Worm (Caenorhabditis elegans) whole organism, L4 larva: ENCODE results near the gene F31E8.5.

ENCODE experiments used
- ama-1 ChIP-seq: fragments of 150-350 bp; optimal IDR thresholded peaks from 2 replicates; lab custom pipeline; 2014; ENCODE audit warnings: inconsistent platforms, mixed read lengths
- fkh-10 ChIP-seq: fragments of 150-350 bp; optimal IDR thresholded peaks from 2 replicates; lab custom pipeline; 2014; ENCODE audit warnings: missing biosample characterization, missing genetic modification reagents, missing genetic modification characterization
- lin-39 ChIP-seq: fragments of 150-350 bp; optimal IDR thresholded peaks from 2 replicates; lab custom pipeline; 2014; ENCODE audit warnings: missing biosample characterization, missing genetic modification reagents, missing genetic modification characterization
- lsy-2 ChIP-seq, 2 experiments: fragments of 150-350 bp in 1 of 2; sonication (generic microtip) in 1 of 2; optimal IDR thresholded peaks; 2 replicates each; lab custom pipeline; 2014 to 2017; ENCODE audit warnings: missing biosample characterization in 2 of 2, missing genetic modification characterization in 2 of 2
- nhr-237 ChIP-seq: sonication (generic microtip); optimal IDR thresholded peaks from 2 replicates; lab custom pipeline; 2017; ENCODE audit warnings: missing biosample characterization, missing genetic modification characterization
- nhr-25 ChIP-seq: sonication (generic microtip); optimal IDR thresholded peaks from 2 replicates; lab custom pipeline; 2017; ENCODE audit warnings: missing genetic modification characterization, mild to moderate bottlenecking, missing compliant biosample characterization, antibody characterized with exemption, moderate library complexity, borderline replicate concordance; ENCODE audit not compliant: insufficient read depth
- nhr-76 ChIP-seq: fragments of 150-350 bp; optimal IDR thresholded peaks from 2 replicates; lab custom pipeline; 2014; ENCODE audit warnings: missing biosample characterization, missing genetic modification characterization
- pha-4 ChIP-seq, 2 experiments: fragments of 150-350 bp in 1 of 2; fragments of 200-800 bp in 1 of 2; sonication (Bioruptor generic) in 1 of 2; IDR thresholded peaks in 1 of 2; optimal IDR thresholded peaks in 1 of 2; 2 replicates each; pipeline versions ENCODE4 v1.3.6 to Lab custom; 2014 to 2022; ENCODE audit warnings: missing genetic modification characterization in 2 of 2, missing genetic modification reagents in 2 of 2, missing biosample characterization in 1 of 2, missing compliant biosample characterization in 1 of 2
- pqm-1 ChIP-seq: sonication (generic microtip); optimal IDR thresholded peaks from 2 replicates; lab custom pipeline; 2017; ENCODE audit warnings: missing biosample characterization, missing genetic modification characterization
- set-16 ChIP-seq: fragments of 200-800 bp; sonication (Bioruptor generic); IDR thresholded peaks from 2 replicates; pipeline ENCODE4 v1.3.6; 2022; ENCODE audit warnings: missing genetic modification reagents, missing genetic modification characterization, missing compliant biosample characterization
- skn-1 ChIP-seq: fragments of 150-350 bp; optimal IDR thresholded peaks from 2 replicates; lab custom pipeline; 2014; ENCODE audit warnings: missing biosample characterization, missing genetic modification characterization
- snpc-4 ChIP-seq: fragments of 150-350 bp; optimal IDR thresholded peaks from 2 replicates; lab custom pipeline; 2014; ENCODE audit warnings: missing biosample characterization, missing genetic modification characterization

- TF ChIP-seq nhr-237 (tag; lab: Kevin White, UChicago) (no peak), nhr-25 (no peak), skn-1 (no peak), pqm-1 (tag; lab: Kevin White, UChicago) (no peak), ama-1 (lab: Kevin White, UChicago) (no peak), nhr-76 (tag; lab: Kevin White, UChicago) (no peak), set-16 (GFP tag; lab: Robert Waterston, UW) (0 out of 2 replicates have a peak, but pooled peaks have one; percentile 3), pha-4 (GFP tag; IDR thresholded peaks at IDR 0.05; lab: Robert Waterston, UW) (no peak), pha-4 (tag; optimal IDR thresholded peaks at IDR 0.05; lab: Kevin White, UChicago) (no peak), fkh-10 (no peak), lin-39 (tag; lab: Kevin White, UChicago) (no peak), snpc-4 (tag; lab: Kevin White, UChicago) (no peak), lsy-2 (tag; optimal IDR thresholded peaks at IDR 0.05; lab: Kevin White, UChicago) (peak in 1 of 2 experiments; percentile 49)
Measured at ce11 chrII:6838977-6839376, 31.9 kb upstream of the F31E8.5 start.
